Worm (Caenorhabditis elegans): ENCODE measurements around the gene irld-50.

The irld-50 gene

DNA sequence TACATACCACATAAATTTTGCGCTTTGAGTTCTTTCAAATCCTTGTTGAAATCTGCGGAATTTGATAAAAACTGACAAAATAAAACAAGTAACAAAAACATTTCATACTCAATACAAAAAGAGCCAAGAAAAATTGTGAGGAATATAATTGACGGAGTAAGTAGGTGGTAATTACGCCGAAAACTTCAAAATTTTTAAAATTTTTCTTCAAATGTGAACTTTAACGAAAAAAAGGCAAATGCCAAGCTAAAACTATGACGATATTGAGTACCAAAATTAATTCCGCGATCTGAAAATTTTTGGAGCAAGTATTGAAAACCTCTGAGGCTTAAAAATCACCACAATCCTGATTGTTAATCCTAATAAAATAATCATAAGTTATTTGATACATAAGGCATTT lies 8.8 kb upstream of the irld-50 start, which contains the start of gene irld-51:
TSS of gene irld-51 (minus strand) at position 101 of the 400 bp plus-strand sequence.
- TF ChIP-seq nhr-120 (GFP tag; IDR thresholded peaks at IDR 0.05) = no peak
- TF ChIP-seq rpc-1 (optimal IDR thresholded peaks at IDR 0.05) = no peak
- TF ChIP-seq rpc-1 (tag; optimal IDR thresholded peaks at IDR 0.05) = peak; percentile 21

DNA sequence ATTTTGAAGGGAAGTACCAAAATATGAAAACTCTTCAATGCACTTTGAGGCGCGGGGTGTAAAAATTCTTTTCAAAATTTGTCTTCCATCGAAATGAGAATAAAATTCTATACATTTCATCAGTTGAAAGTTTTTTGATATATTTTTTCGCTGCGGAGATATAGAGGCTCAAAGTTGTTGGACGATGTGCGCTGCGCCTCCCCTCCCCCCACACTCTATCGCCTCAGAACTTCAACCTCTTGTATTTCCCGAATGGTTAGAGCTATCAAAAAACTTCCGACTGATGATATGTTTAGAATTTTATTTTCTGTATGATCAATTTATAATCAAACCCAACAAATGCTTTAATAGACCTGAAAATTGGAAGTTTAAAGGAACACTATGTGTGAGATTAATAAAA lies 4.7 kb upstream of the irld-50 start:
- TF ChIP-seq hmg-1.2 (GFP tag; IDR thresholded peaks at IDR 0.05) (0 out of 2 replicates have a peak, but pooled peaks have one; percentile 27), ztf-26 (tag; optimal IDR thresholded peaks at IDR 0.05) (no peak), madf-3 (GFP tag; IDR thresholded peaks at IDR 0.05) (no peak)

DNA sequence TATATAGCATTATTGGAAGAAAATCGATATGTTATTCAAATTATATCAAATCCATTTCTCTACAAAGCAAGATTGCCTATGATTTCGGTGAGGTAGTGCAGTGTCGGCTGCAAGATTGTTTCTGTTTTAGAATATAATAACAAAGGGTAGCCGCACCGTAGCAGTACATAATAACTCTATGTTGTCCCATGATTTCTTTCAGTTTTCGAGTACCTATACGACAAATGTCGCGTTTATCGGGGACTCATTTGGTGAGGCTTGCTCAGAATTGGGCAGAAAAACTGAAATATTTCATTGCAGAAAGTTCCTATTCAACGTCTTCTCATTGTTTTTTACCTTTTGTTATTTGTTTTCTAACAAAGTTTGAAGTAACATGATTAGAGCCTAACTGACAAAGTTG lies 2.6 kb upstream of the irld-50 start, which contains the start of gene srw-79:
TSS of gene srw-79 (plus strand) at position 301 of the 400 bp plus-strand sequence.
- TF ChIP-seq aptf-3 (GFP tag; IDR thresholded peaks at IDR 0.05) = no peak

DNA sequence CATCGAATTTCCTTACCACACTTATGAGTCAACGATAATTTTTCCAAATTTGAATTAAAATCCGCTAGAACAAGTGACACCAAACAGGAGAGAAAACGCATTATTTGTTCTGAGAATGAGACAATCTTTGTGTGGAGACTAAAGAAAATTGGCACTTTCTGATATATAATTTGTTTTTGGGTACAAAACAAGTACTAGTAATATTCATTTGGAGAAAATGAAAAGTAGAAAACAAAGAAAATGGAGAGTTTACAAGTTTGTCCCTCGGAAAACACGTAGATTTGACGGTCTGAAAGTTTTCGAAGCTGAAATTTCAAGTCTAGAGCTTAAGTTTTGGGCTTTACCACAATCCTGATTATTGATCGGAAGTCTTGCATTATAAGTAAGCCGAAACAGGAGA lies 3.1 kb downstream of the irld-50 start, which contains the start of gene irld-66:
TSS of gene irld-66 (minus strand) at position 101 of the 400 bp plus-strand sequence.
- TF ChIP-seq Y67H2A.10 (GFP tag; conservative IDR thresholded peaks at IDR 0.05) (no peak), F57C9.4 (tag; optimal IDR thresholded peaks at IDR 0.05) (no peak), hmg-1.2 (GFP tag; IDR thresholded peaks at IDR 0.05) (no peak), nhr-179 (tag; optimal IDR thresholded peaks at IDR 0.05) (no peak), egl-18 (GFP tag; IDR thresholded peaks at IDR 0.05) (no peak), dpl-1 (GFP tag; optimal IDR thresholded peaks at IDR 0.05) (no peak), lin-35 (GFP tag; optimal IDR thresholded peaks at IDR 0.05) (no peak), nfya-1 (tag; optimal IDR thresholded peaks at IDR 0.05; ENCODE audit: borderline replicate concordance, insufficient read depth) (no peak), mxl-1 (tag; optimal IDR thresholded peaks at IDR 0.05) (no peak), attf-6 (GFP tag; IDR thresholded peaks at IDR 0.05) (no peak), akir-1 (GFP tag; optimal IDR thresholded peaks at IDR 0.05) (no peak), attf-5 (GFP tag; optimal IDR thresholded peaks at IDR 0.05) (no peak), ceh-100 (GFP tag; IDR thresholded peaks at IDR 0.05) (no peak), ets-4 (GFP tag; optimal IDR thresholded peaks at IDR 0.05) (no peak), F52B5.7 (tag; optimal IDR thresholded peaks at IDR 0.05) (no peak), cebp-2 (GFP tag; IDR thresholded peaks at IDR 0.05) (no peak), lsl-1 (GFP tag; optimal IDR thresholded peaks at IDR 0.05) (no peak), ztf-22 (GFP tag; optimal IDR thresholded peaks at IDR 0.05) (no peak)

DNA sequence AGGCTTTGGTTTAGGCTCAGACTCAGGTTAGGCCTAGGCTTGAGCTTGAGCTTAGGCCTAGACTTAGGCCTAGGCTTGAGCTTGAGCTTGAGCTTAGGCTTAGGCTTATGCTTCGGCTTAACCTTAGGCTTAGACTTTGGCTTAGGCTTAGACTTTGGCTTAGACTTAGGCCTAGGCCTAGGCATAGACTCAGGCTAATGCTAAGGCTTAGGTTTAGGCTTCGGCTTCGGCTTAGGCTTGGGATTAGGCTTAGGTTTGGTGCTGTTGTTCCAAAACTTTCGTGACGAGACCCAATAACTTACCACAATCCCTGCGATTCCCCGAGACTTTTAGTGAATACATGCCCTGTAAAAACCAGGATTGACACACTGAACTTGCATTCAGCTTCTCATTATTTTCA lies 4.2 kb downstream of the irld-50 start:
- TF ChIP-seq athp-1 (tag; optimal IDR thresholded peaks at IDR 0.05) (no peak), lin-26 (GFP tag; IDR thresholded peaks at IDR 0.05) (0 out of 2 replicates have a peak, but pooled peaks have one; percentile 51)

DNA sequence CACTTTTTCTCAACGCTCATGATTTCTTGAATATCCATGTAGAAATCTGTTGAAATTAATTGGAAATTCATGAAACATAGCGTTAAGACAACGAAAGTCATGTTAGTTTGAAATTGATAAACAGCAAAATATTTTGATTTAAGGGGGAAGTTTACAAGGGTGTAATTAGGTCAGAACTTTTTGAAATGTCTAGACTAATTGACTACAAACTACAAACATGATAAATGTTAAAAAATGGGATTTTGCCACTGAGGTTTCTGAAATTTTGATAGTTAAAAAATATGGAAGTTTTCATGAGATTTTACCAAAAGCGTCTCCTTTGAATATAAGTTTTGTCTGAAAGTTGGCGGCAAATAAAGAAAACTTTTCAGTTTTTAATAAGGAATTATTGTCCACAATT lies 6.0 kb downstream of the irld-50 start, which contains the start of gene irld-65:
TSS of gene irld-65 (minus strand) at position 101 of the 400 bp plus-strand sequence.
- no peak for TF ChIP-seq attf-6 (GFP tag; IDR thresholded peaks at IDR 0.05)
- TF ChIP-seq tbp1 (GFP tag; optimal IDR thresholded peaks at IDR 0.05) = no peak
- TF ChIP-seq ceh-58 (GFP tag; IDR thresholded peaks at IDR 0.05) = no peak
- TF ChIP-seq hsf-1 (GFP tag; IDR thresholded peaks at IDR 0.05) = no peak
- no peak for TF ChIP-seq die-1 (tag; optimal IDR thresholded peaks at IDR 0.05)
- no peak for TF ChIP-seq chd-7 (tag; optimal IDR thresholded peaks at IDR 0.05)
- TF ChIP-seq nfya-2 (GFP tag; IDR thresholded peaks at IDR 0.05) = no peak
- no peak for TF ChIP-seq F49E8.2 (tag; optimal IDR thresholded peaks at IDR 0.05; ENCODE audit: insufficient read depth)
- no peak for TF ChIP-seq lin-26 (GFP tag; IDR thresholded peaks at IDR 0.05)
- TF ChIP-seq dpl-1 (GFP tag; optimal IDR thresholded peaks at IDR 0.05) = no peak
- no peak for TF ChIP-seq ztf-3 (GFP tag; optimal IDR thresholded peaks at IDR 0.05)
- TF ChIP-seq rcor-1 (GFP tag; IDR thresholded peaks at IDR 0.05) = no peak
- no peak for TF ChIP-seq tbx-9 (tag; optimal IDR thresholded peaks at IDR 0.05; ENCODE audit: borderline replicate concordance)
- TF ChIP-seq aptf-3 (GFP tag; IDR thresholded peaks at IDR 0.05) = no peak
- no peak for TF ChIP-seq ekl-4 (GFP tag; IDR thresholded peaks at IDR 0.05)
- no peak for TF ChIP-seq mxl-1 (tag; optimal IDR thresholded peaks at IDR 0.05)
- no peak for TF ChIP-seq pha-4 (tag; optimal IDR thresholded peaks at IDR 0.05)
- no peak for TF ChIP-seq B0261.1 (tag; optimal IDR thresholded peaks at IDR 0.05)
- no peak for TF ChIP-seq aptf-2 (GFP tag; conservative IDR thresholded peaks at IDR 0.05)
- no peak for TF ChIP-seq attf-3 (GFP tag; conservative IDR thresholded peaks at IDR 0.05)

All from whole organism, young adult.